Fruit fly (Drosophila melanogaster): ENCODE results near the gene CG45067.

Gene CG45067

dm6 chr3L:3069774-3070173 is 44.5 kb downstream of the CG45067 start (continued):
- TF ChIP-seq crp (GFP tag; optimal IDR thresholded peaks at IDR 0.05) (peak in 1 of 2 experiments; percentile 76), Hmr (GFP tag; optimal IDR thresholded peaks at IDR 0.05) (no peak), trem (tag; optimal IDR thresholded peaks at IDR 0.05) (no peak), ewg (GFP tag; optimal IDR thresholded peaks at IDR 0.05) (peak; percentile 57), Trl (optimal IDR thresholded peaks at IDR 0.05) (peak; percentile 54 to 61), Trl (GFP tag; optimal IDR thresholded peaks at IDR 0.05) (no peak), CG8478 (optimal IDR thresholded peaks at IDR 0.05) (no peak), vnd (GFP tag; IDR thresholded peaks at IDR 0.05; ENCODE audit: partially characterized antibody) (no peak), dpn (GFP tag; optimal IDR thresholded peaks at IDR 0.05) (no peak), CG10321 (GFP tag; IDR thresholded peaks at IDR 0.05) (peak; percentile 95), CG3281 (GFP tag; optimal IDR thresholded peaks at IDR 0.05) (no peak), chn (GFP tag; optimal IDR thresholded peaks at IDR 0.05) (peak; percentile 30)

All from whole organism, embryonic.